Worm (Caenorhabditis elegans): ENCODE results near the gene F09F7.6.

DNA sequence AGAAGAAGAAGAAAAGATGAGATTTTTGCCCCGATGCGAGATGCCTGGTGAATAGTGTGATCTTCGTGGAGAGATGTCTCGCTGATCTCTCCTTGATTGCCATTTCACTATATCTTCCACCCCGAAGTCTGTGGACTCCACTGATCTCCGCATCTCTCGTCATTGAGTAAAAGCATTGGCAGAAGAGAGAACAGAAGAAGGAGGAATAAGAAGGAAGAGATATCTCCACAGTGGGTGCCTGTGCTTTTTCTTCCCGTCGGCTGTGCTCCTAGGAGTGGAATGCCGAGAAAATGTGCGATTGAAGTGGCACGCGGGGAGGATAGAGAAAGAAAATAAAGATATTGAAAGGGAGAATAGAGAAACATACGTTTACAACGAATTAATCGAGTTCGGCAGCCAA lies 11.7 kb upstream of the F09F7.6 start:
- TF ChIP-seq mdl-1 (tag; optimal IDR thresholded peaks at IDR 0.05): no peak
- no peak for TF ChIP-seq zag-1 (tag; optimal IDR thresholded peaks at IDR 0.05)
- no peak for TF ChIP-seq crh-2 (tag; optimal IDR thresholded peaks at IDR 0.05)
- no peak for TF ChIP-seq nhr-11 (tag; optimal IDR thresholded peaks at IDR 0.05)
- no peak for TF ChIP-seq nhr-10 (tag; optimal IDR thresholded peaks at IDR 0.05)
- no peak for TF ChIP-seq snpc-4 (tag; optimal IDR thresholded peaks at IDR 0.05)
- peak; percentile 70 for TF ChIP-seq F13H6.1 (tag; optimal IDR thresholded peaks at IDR 0.05)
- no peak for TF ChIP-seq nhr-23 (tag; optimal IDR thresholded peaks at IDR 0.05)
